Fruit fly (Drosophila melanogaster): ENCODE data around the gene CG31445.

DNA sequence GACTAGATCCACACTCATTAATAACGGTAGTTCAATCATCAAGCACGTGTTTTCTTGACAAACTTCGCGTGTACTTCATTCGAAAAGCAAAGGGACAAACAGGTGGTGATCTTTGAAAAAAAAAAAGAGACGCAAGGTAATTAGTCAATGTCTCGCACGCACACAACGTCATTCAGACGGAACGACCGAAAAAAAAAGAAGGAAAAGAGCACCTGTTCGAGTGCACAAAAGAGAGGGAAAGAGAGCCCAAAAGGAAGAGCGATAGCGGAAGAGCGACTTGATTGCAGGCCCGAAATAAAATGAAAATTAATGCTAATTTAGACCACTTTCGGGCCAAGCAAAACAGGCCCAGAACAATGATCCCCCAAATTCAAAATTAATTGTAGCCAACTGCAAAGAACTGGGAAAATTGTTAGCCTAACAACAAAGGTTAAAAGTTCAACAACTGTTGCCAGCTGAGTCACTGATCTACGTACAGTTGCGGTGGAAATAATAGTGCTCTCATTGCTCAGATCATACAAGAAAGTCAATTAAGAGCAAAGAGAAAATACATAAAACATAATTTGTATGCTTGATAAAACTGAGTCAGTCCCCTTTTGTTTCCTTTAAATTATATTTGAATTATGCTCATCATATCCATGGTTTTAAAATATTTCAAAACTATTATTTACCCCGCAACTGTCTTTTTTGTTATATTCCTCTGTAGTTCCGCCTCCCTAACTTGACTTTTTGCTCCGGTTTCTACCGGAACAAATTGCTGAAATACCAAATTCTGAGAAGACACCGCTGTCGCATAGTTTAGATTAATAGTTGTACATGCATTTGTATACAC lies 28.8 kb downstream of the CG31445 start:
- TF ChIP-seq psq (optimal IDR thresholded peaks at IDR 0.05) (no peak), h (optimal IDR thresholded peaks at IDR 0.05) (no peak), Myc (optimal IDR thresholded peaks at IDR 0.05) (no peak)

Measured in Kc167 (cell line).